Fruit fly (Drosophila melanogaster) whole organism, pupa: ENCODE results near the gene Prp18.

ENCODE experiments used
- CG10348 ChIP-seq: fragments of 200-800 bp; sonication (Bioruptor generic); IDR thresholded peaks from 2 replicates; pipeline ENCODE4 v1.3.6; 2022; ENCODE audit warnings: missing biosample characterization, missing genetic modification characterization
- CG12605 ChIP-seq: fragments of 200-800 bp; sonication (Bioruptor generic); IDR thresholded peaks from 2 replicates; pipeline ENCODE4 v1.3.6; 2022; ENCODE audit warnings: missing biosample characterization, missing genetic modification characterization
- CG13204 ChIP-seq: fragments of 200-800 bp; sonication (Bioruptor generic); optimal IDR thresholded peaks from 2 replicates; lab custom pipeline; 2018; ENCODE audit warnings: missing biosample characterization, mild to moderate bottlenecking, missing genetic modification characterization, moderate library complexity
- CG14655 ChIP-seq: fragments of 200-800 bp; sonication (Bioruptor generic); optimal IDR thresholded peaks from 3 replicates; lab custom pipeline; 2017; ENCODE audit warnings: mild to moderate bottlenecking, missing biosample characterization, missing genetic modification reagents, missing genetic modification characterization
- CG15710 ChIP-seq: fragments of 200-800 bp; sonication (Bioruptor generic); optimal IDR thresholded peaks from 2 replicates; lab custom pipeline; 2018; ENCODE audit warnings: missing biosample characterization, mild to moderate bottlenecking, missing genetic modification characterization, moderate library complexity
- CG17806 ChIP-seq: fragments of 200-800 bp; sonication (Bioruptor generic); optimal IDR thresholded peaks from 2 replicates; lab custom pipeline; 2018; ENCODE audit warnings: missing biosample characterization, mild to moderate bottlenecking, missing genetic modification characterization, moderate library complexity
- CG32121 ChIP-seq: fragments of 200-800 bp; sonication (Bioruptor generic); IDR thresholded peaks from 2 replicates; pipeline ENCODE4 v1.3.6; 2022; ENCODE audit warnings: missing biosample characterization, missing genetic modification characterization
- CG34367 ChIP-seq: fragments of 200-800 bp; sonication (Bioruptor generic); optimal IDR thresholded peaks from 2 replicates; lab custom pipeline; 2018; ENCODE audit warnings: missing biosample characterization, mild to moderate bottlenecking, missing genetic modification characterization
- CG4496 ChIP-seq: fragments of 200-800 bp; sonication (Bioruptor generic); IDR thresholded peaks from 3 replicates; pipeline ENCODE4 v1.3.6; 2022; ENCODE audit warnings: missing biosample characterization, missing genetic modification characterization
- CG8159 ChIP-seq: fragments of 200-800 bp; sonication (Bioruptor generic); optimal IDR thresholded peaks from 3 replicates; lab custom pipeline; 2018; ENCODE audit warnings: missing biosample characterization, mild to moderate bottlenecking, missing genetic modification characterization, moderate library complexity
- CG8301 ChIP-seq: fragments of 200-800 bp; sonication (Bioruptor generic); optimal IDR thresholded peaks from 2 replicates; lab custom pipeline; 2018; ENCODE audit warnings: missing biosample characterization, mild to moderate bottlenecking, missing genetic modification characterization
- CG9948 ChIP-seq: fragments of 200-800 bp; sonication (Bioruptor generic); optimal IDR thresholded peaks from 2 replicates; lab custom pipeline; 2018; ENCODE audit warnings: missing biosample characterization, mild to moderate bottlenecking, missing genetic modification characterization, moderate library complexity
- D1 ChIP-seq: fragments of 200-800 bp; sonication (Bioruptor generic); optimal IDR thresholded peaks from 2 replicates; lab custom pipeline; 2018; ENCODE audit warnings: missing biosample characterization, mild to moderate bottlenecking, missing genetic modification characterization, moderate library complexity
- EcR ChIP-seq: fragments of 200-800 bp; sonication (Bioruptor generic); optimal IDR thresholded peaks from 3 replicates; lab custom pipeline; 2019; ENCODE audit warnings: missing biosample characterization, missing genetic modification characterization, mild to moderate bottlenecking, moderate library complexity, missing genetic modification reagents
- Ets98B ChIP-seq: fragments of 200-800 bp; sonication (Bioruptor generic); IDR thresholded peaks from 2 replicates; pipeline ENCODE4 v1.3.6; 2022; ENCODE audit warnings: missing biosample characterization, missing genetic modification characterization
- Pif1A ChIP-seq: fragments of 200-800 bp; sonication (Bioruptor generic); optimal IDR thresholded peaks from 3 replicates; lab custom pipeline; 2016; ENCODE audit warnings: missing biosample characterization, missing genetic modification characterization
- Pif1B ChIP-seq: fragments of 200-800 bp; sonication (Bioruptor generic); optimal IDR thresholded peaks from 3 replicates; lab custom pipeline; 2016; ENCODE audit warnings: missing biosample characterization, missing genetic modification characterization
- Snoo ChIP-seq: fragments of 200-800 bp; sonication (Bioruptor generic); optimal IDR thresholded peaks from 3 replicates; lab custom pipeline; 2017; ENCODE audit warnings: missing biosample characterization, mild to moderate bottlenecking, missing genetic modification characterization, inconsistent platforms
- fd96Ca ChIP-seq: fragments of 200-800 bp; sonication (Bioruptor generic); IDR thresholded peaks from 3 replicates; pipeline ENCODE4 v1.3.6; 2022; ENCODE audit warnings: missing biosample characterization, missing genetic modification characterization
- gl ChIP-seq: fragments of 200-800 bp; sonication (Bioruptor generic); optimal IDR thresholded peaks from 2 replicates; lab custom pipeline; 2018; ENCODE audit warnings: missing biosample characterization, mild to moderate bottlenecking, missing genetic modification characterization
- rn ChIP-seq: fragments of 200-800 bp; sonication (Bioruptor generic); IDR thresholded peaks from 2 replicates; pipeline ENCODE4 v1.3.6; 2022; ENCODE audit warnings: missing biosample characterization, missing genetic modification characterization

Gene Prp18

DNA sequence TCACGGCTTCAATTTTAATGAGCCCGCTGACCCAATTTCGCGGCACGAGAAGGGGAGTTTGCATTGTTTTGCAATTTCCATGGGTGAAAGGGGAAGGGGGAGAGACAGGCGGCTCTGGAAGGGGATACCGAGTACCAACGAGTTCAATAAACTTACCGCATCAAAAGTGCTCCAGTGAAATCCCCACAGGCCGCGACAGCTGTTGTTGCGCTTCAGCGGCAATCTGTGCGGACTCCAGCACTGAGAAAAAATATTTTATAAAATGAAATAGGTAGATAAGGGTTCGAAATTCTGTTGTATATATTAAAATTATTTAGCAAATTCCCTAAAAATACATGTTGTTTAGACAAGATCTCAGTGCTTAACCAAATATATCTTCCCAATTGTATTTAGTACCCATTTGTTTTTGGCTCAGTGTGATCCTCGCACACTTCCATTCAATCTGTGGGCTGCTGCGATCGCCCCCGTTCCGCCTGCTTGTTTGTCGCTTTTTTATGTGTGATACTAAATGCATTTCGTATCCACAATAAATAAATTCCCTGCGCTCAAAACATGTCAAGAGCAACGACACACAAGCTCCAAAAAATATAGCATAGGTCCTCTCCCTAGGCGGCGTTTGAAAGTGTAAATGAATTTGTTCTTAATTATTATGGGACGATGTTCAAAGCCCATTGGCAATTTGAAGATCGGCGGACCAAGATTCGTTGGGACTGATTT, 35.4 kb downstream of the Prp18 start:
- TF ChIP-seq fd96Ca (GFP tag; lab: Robert Waterston, UW) (peak; percentile 76), CG4496 (GFP tag; lab: Robert Waterston, UW) (peak; percentile 93), CG34367 (tag; lab: Kevin White, UChicago) (peak; percentile 82), Snoo (tag; lab: Kevin White, UChicago) (peak; percentile 87), CG8301 (peak; percentile 88), CG32121 (GFP tag; lab: Robert Waterston, UW) (peak; percentile 85), CG15710 (peak; percentile 91), gl (tag; lab: Kevin White, UChicago) (peak; percentile 69), CG9948 (peak; percentile 88), CG17806 (tag; lab: Kevin White, UChicago) (peak; percentile 91), rn (GFP tag; lab: Robert Waterston, UW) (peak; percentile 73), Ets98B (GFP tag; lab: Robert Waterston, UW) (peak; percentile 89), CG12605 (peak; percentile 86), Pif1B (GFP tag; lab: Kevin White, UChicago) (peak; percentile 86), CG14655 (GFP tag; lab: Kevin White, UChicago) (peak; percentile 88), CG10348 (GFP tag; lab: Robert Waterston, UW) (0 out of 2 replicates have a peak, but pooled peaks have one; percentile 21), D1 (tag; lab: Kevin White, UChicago) (peak; percentile 73), CG8159 (tag; lab: Kevin White, UChicago) (peak; percentile 93), Pif1A (GFP tag; lab: Kevin White, UChicago) (peak; percentile 94), CG13204 (peak; percentile 72), EcR (GFP tag; lab: Kevin White, UChicago) (peak; percentile 96)

DNA sequence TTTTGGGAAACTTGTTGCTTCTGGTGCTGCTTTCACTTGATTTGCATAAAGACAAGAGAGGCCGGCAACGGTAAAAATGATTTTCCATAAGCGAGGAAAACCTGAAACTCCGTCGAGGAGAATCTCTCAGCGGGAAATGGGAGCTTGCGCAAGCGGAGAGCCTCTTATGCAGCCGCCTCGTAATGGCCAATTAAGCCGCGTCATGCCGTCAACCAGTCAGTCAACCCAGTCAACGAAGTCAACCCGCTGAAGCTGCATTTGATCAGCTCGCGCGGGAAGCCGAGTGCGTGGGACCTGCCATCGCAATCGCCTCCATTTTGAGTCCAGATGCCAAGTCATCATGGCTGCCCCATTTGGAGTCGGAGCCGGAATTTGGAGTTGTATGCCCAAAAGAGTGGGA, 37.9 kb downstream of the Prp18 start:
- 0 out of 3 replicates have a peak, but pooled peaks have one; percentile 47 for TF ChIP-seq CG4496 (GFP tag; lab: Robert Waterston, UW)
- no peak for TF ChIP-seq rn (GFP tag; lab: Robert Waterston, UW)

DNA sequence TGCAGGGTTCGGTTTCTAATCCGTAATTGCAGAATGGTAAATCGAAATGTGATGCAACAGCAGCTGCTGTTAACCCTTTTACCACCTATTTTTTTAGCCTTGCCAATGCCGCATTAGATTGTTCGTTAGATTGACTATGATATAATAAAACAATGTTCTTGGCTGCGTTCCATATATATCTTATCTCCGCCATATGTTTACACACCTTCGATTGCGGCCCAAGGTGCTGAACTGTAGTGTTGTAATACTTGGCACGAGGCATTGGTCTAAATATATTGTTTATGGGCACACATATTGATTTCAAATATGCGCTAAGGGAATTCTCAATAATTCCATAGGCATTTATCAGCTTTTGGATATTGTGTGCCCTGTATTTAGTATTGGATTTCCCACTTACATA, 39.4 kb downstream of the Prp18 start:
- no peak for TF ChIP-seq Snoo (tag; lab: Kevin White, UChicago)
- TF ChIP-seq rn (GFP tag; lab: Robert Waterston, UW) = no peak
- TF ChIP-seq CG9948 = no peak
- TF ChIP-seq CG8301 = no peak
- no peak for TF ChIP-seq EcR (GFP tag; lab: Kevin White, UChicago)
- no peak for TF ChIP-seq Ets98B (GFP tag; lab: Robert Waterston, UW)
- no peak for TF ChIP-seq CG17806 (tag; lab: Kevin White, UChicago)
- TF ChIP-seq Pif1B (GFP tag; lab: Kevin White, UChicago) = no peak
- no peak for TF ChIP-seq CG32121 (GFP tag; lab: Robert Waterston, UW)
- no peak for TF ChIP-seq fd96Ca (GFP tag; lab: Robert Waterston, UW)
- no peak for TF ChIP-seq Pif1A (GFP tag; lab: Kevin White, UChicago)
- TF ChIP-seq CG4496 (GFP tag; lab: Robert Waterston, UW) = no peak
- TF ChIP-seq CG8159 (tag; lab: Kevin White, UChicago) = no peak
- TF ChIP-seq D1 (tag; lab: Kevin White, UChicago) = no peak
- TF ChIP-seq gl (tag; lab: Kevin White, UChicago) = no peak

DNA sequence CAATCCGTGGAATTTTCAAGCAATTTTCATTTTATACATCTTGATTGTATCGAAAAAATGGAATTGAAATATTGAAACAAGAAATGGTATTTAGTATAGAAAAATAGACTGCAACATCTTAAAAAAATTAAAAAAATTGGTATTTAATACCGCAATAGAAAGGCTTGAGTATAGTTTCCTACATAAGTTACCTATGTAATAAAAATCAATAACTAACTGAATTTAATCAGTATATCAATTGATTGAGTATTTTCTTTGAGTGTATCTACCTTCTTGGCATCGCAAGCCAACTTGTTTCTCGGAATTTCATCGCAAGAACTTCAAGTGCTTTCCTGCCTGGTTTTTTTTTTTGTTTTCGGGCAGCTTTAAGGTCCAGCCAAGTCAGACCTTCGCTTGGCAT, 40.6 kb downstream of the Prp18 start:
- TF ChIP-seq CG8159 (tag; lab: Kevin White, UChicago) (peak; percentile 86), CG17806 (tag; lab: Kevin White, UChicago) (peak; percentile 78), CG9948 (peak; percentile 84), CG8301 (peak; percentile 61), CG15710 (peak; percentile 78), gl (tag; lab: Kevin White, UChicago) (peak; percentile 16), CG14655 (GFP tag; lab: Kevin White, UChicago) (peak; percentile 79), CG10348 (GFP tag; lab: Robert Waterston, UW) (no peak), Pif1B (GFP tag; lab: Kevin White, UChicago) (peak; percentile 47), D1 (tag; lab: Kevin White, UChicago) (no peak), CG4496 (GFP tag; lab: Robert Waterston, UW) (no peak), CG34367 (tag; lab: Kevin White, UChicago) (peak; percentile 65), EcR (GFP tag; lab: Kevin White, UChicago) (no peak), Snoo (tag; lab: Kevin White, UChicago) (peak; percentile 53), Pif1A (GFP tag; lab: Kevin White, UChicago) (peak; percentile 56)
- TF ChIP-seq, all 21 proteins: peak for 11

DNA sequence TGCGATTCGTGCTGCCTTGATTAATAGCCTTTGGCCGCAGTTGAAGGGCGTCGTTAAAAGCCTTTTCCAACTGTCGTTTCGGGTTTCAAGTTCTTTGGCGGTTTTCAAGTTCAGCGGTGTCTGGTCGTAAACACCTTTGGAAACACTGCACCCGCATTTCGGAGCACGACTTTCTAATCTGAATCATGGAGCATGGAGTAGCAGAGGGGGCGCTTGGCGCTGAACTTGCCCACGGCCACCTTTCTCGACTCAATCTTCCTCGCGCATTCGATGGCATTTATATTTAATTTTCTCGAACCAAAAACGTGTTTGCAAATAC, 41.3 kb downstream of the Prp18 start:
- TF ChIP-seq CG17806 (tag; lab: Kevin White, UChicago) = no peak
- no peak for TF ChIP-seq CG8159 (tag; lab: Kevin White, UChicago)
- no peak for TF ChIP-seq CG9948
- no peak for TF ChIP-seq EcR (GFP tag; lab: Kevin White, UChicago)
